Fruit fly (Drosophila melanogaster) whole organism, prepupa: ENCODE results near the gene CG10877.

Experiments
- Blimp-1 ChIP-seq: fragments of 200-800 bp; sonication (Bioruptor generic); optimal IDR thresholded peaks from 3 replicates; lab custom pipeline; 2017; ENCODE audit warnings: missing biosample characterization, missing genetic modification characterization, mild to moderate bottlenecking, moderate library complexity, missing genetic modification reagents
- CG10669 ChIP-seq: fragments of 200-800 bp; sonication (Bioruptor generic); optimal IDR thresholded peaks from 3 replicates; lab custom pipeline; 2018; ENCODE audit warnings: missing biosample characterization, mild to moderate bottlenecking, missing genetic modification characterization, moderate library complexity
- CG15336 ChIP-seq: fragments of 200-800 bp; sonication (Bioruptor generic); IDR thresholded peaks from 2 replicates; pipeline ENCODE4 v1.3.6; 2022; ENCODE audit warnings: missing biosample characterization, missing genetic modification characterization
- CG1621 ChIP-seq: fragments of 200-800 bp; sonication (Bioruptor generic); optimal IDR thresholded peaks from 3 replicates; lab custom pipeline; 2018; ENCODE audit warnings: missing biosample characterization, mild to moderate bottlenecking, missing genetic modification characterization
- CG16779 ChIP-seq: fragments of 200-800 bp; sonication (Bioruptor generic); optimal IDR thresholded peaks from 3 replicates; lab custom pipeline; 2017; ENCODE audit warnings: missing biosample characterization, mild to moderate bottlenecking, missing genetic modification characterization
- CG3032 ChIP-seq: fragments of 200-800 bp; optimal IDR thresholded peaks from 2 replicates; lab custom pipeline; 2019; ENCODE audit warnings: missing biosample characterization, mild to moderate bottlenecking, missing genetic modification characterization, moderate library complexity
- CG32006 ChIP-seq: fragments of 200-800 bp; sonication (Bioruptor generic); optimal IDR thresholded peaks from 3 replicates; lab custom pipeline; 2017; ENCODE audit warnings: missing biosample characterization, mild to moderate bottlenecking, missing genetic modification characterization
- CG3919 ChIP-seq: fragments of 200-800 bp; sonication (Bioruptor generic); optimal IDR thresholded peaks from 3 replicates; lab custom pipeline; 2016; ENCODE audit warnings: missing biosample characterization, missing genetic modification characterization
- CG4318 ChIP-seq: fragments of 200-800 bp; sonication (Bioruptor generic); optimal IDR thresholded peaks from 3 replicates; lab custom pipeline; 2017; ENCODE audit warnings: missing biosample characterization, mild to moderate bottlenecking, missing genetic modification characterization
- CG6163 ChIP-seq: fragments of 200-800 bp; sonication (Bioruptor generic); IDR thresholded peaks from 3 replicates; pipeline ENCODE4 v1.3.6; 2022; ENCODE audit warnings: missing biosample characterization, missing genetic modification characterization
- CG6792 ChIP-seq: fragments of 200-800 bp; sonication (Bioruptor generic); optimal IDR thresholded peaks from 3 replicates; lab custom pipeline; 2016; ENCODE audit warnings: missing biosample characterization, missing genetic modification characterization
- CG6808 ChIP-seq: fragments of 200-800 bp; sonication (Bioruptor generic); optimal IDR thresholded peaks from 3 replicates; lab custom pipeline; 2017; ENCODE audit warnings: missing biosample characterization, missing genetic modification characterization, mild to moderate bottlenecking, moderate library complexity, missing genetic modification reagents
- CG7368 ChIP-seq: fragments of 200-800 bp; sonication (Bioruptor generic); optimal IDR thresholded peaks from 3 replicates; lab custom pipeline; 2016; ENCODE audit warnings: missing biosample characterization, missing genetic modification characterization
- CG8119 ChIP-seq: fragments of 200-800 bp; sonication (Bioruptor generic); IDR thresholded peaks from 3 replicates; pipeline ENCODE4 v1.3.6; 2022; ENCODE audit warnings: missing biosample characterization, missing genetic modification characterization
- Eip75B ChIP-seq: fragments of 200-800 bp; sonication (Bioruptor generic); optimal IDR thresholded peaks from 3 replicates; lab custom pipeline; 2016; ENCODE audit warnings: missing biosample characterization, missing genetic modification characterization
- Eip78C ChIP-seq: fragments of 200-800 bp; sonication (Bioruptor generic); peaks from one replicate; lab custom pipeline; 2016; ENCODE audit warnings: missing biosample characterization, missing genetic modification characterization
- Ets21C ChIP-seq: fragments of 200-800 bp; sonication (Bioruptor generic); optimal IDR thresholded peaks from 3 replicates; lab custom pipeline; 2016; ENCODE audit warnings: missing biosample characterization, missing genetic modification characterization
- Ets96B ChIP-seq: fragments of 200-800 bp; optimal IDR thresholded peaks from 2 replicates; lab custom pipeline; 2019; ENCODE audit warnings: missing biosample characterization, mild to moderate bottlenecking, missing genetic modification characterization, moderate library complexity
- Gug ChIP-seq: fragments of 200-800 bp; sonication (Bioruptor generic); IDR thresholded peaks from 2 replicates; pipeline ENCODE4 v1.3.6; 2022; ENCODE audit warnings: missing biosample characterization, missing genetic modification characterization
- Hr38 ChIP-seq: sonication (Bioruptor generic); optimal IDR thresholded peaks from 2 replicates; lab custom pipeline; 2016; ENCODE audit warnings: missing biosample characterization, missing genetic modification characterization
- Hr39 ChIP-seq: fragments of 200-800 bp; sonication (Bioruptor generic); optimal IDR thresholded peaks from 2 replicates; lab custom pipeline; 2016; ENCODE audit warnings: missing biosample characterization, missing genetic modification characterization
- Hr4 ChIP-seq: fragments of 200-800 bp; sonication (Bioruptor generic); optimal IDR thresholded peaks from 3 replicates; lab custom pipeline; 2016; ENCODE audit warnings: missing biosample characterization, missing genetic modification characterization
- Met ChIP-seq: fragments of 200-800 bp; sonication (Bioruptor generic); optimal IDR thresholded peaks from 3 replicates; lab custom pipeline; 2016; ENCODE audit warnings: missing biosample characterization, missing genetic modification characterization
- OdsH ChIP-seq: fragments of 200-800 bp; sonication (Bioruptor generic); optimal IDR thresholded peaks from 3 replicates; lab custom pipeline; 2016; ENCODE audit warnings: missing biosample characterization, missing genetic modification characterization
- Sox14 ChIP-seq: fragments of 200-800 bp; sonication (Bioruptor generic); optimal IDR thresholded peaks from 3 replicates; lab custom pipeline; 2016; ENCODE audit warnings: missing biosample characterization, missing genetic modification characterization
- achi ChIP-seq: fragments of 200-800 bp; sonication (Bioruptor generic); optimal IDR thresholded peaks from 3 replicates; lab custom pipeline; 2016; ENCODE audit warnings: missing biosample characterization, missing genetic modification characterization
- dac ChIP-seq: fragments of 200-800 bp; sonication (Bioruptor generic); optimal IDR thresholded peaks from 2 replicates; lab custom pipeline; 2017; ENCODE audit warnings: missing biosample characterization, mild to moderate bottlenecking, missing genetic modification characterization
- dsx ChIP-seq: fragments of 200-800 bp; optimal IDR thresholded peaks from 3 replicates; lab custom pipeline; 2019; ENCODE audit warnings: missing biosample characterization, mild to moderate bottlenecking, missing genetic modification characterization, moderate library complexity; ENCODE audit not compliant: poor library complexity, severe bottlenecking
- eg ChIP-seq: fragments of 200-800 bp; sonication (Bioruptor generic); IDR thresholded peaks from 3 replicates; pipeline ENCODE4 v1.3.6; 2022; ENCODE audit warnings: missing biosample characterization, missing genetic modification characterization
- esn ChIP-seq: fragments of 200-800 bp; sonication (Bioruptor generic); optimal IDR thresholded peaks from 2 replicates; lab custom pipeline; 2016; ENCODE audit warnings: missing biosample characterization, mild to moderate bottlenecking, missing genetic modification characterization, moderate library complexity
- fkh ChIP-seq: fragments of 200-800 bp; sonication (Bioruptor generic); optimal IDR thresholded peaks from 3 replicates; lab custom pipeline; 2017; ENCODE audit warnings: missing biosample characterization, mild to moderate bottlenecking, missing genetic modification characterization, moderate library complexity
- net ChIP-seq: fragments of 200-800 bp; sonication (Bioruptor generic); optimal IDR thresholded peaks from 3 replicates; lab custom pipeline; 2016; ENCODE audit warnings: missing biosample characterization, missing genetic modification characterization
- spab ChIP-seq: fragments of 200-800 bp; sonication (Bioruptor generic); optimal IDR thresholded peaks from 2 replicates; lab custom pipeline; 2017; ENCODE audit warnings: missing biosample characterization, mild to moderate bottlenecking, missing genetic modification characterization, missing genetic modification reagents
- ss ChIP-seq, 2 experiments: fragments of 200-800 bp; sonication (Bioruptor generic); optimal IDR thresholded peaks; 2 replicates in 1 of 2; 3 replicates in 1 of 2; lab custom pipeline; 2017 to 2018; ENCODE audit warnings: mild to moderate bottlenecking in 2 of 2, missing biosample characterization in 2 of 2, missing genetic modification characterization in 2 of 2, moderate library complexity in 1 of 2
- svp ChIP-seq: fragments of 200-800 bp; sonication (Bioruptor generic); peaks from one replicate; lab custom pipeline; 2016; ENCODE audit warnings: missing biosample characterization, missing genetic modification characterization
- vri ChIP-seq: fragments of 200-800 bp; sonication (Bioruptor generic); optimal IDR thresholded peaks from 3 replicates; lab custom pipeline; 2016; ENCODE audit warnings: missing biosample characterization, mild to moderate bottlenecking, missing genetic modification characterization

CG10877 gene

DNA sequence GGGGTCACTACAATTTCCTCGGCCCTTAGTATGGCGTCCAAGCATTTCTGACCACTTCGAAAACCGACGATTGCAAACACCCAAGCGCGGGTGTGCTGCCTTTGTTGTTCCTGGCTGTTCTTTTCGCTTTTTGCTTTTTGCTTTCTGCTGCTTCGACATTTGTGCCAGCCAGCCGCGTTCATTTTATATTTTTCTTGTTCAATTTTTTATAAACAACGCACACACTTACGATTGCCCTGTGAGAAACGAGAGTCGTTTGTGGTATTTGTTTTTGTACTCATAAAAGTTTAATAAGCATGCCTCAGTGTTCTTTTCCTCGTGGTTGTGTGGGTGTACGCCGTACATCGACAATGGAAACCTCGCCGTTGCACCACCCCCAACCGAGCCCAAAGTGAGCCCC lies 16.1 kb downstream of the CG10877 start:
- no peak for TF ChIP-seq Hr4 (GFP tag; lab: Kevin White, UChicago)
- TF ChIP-seq net (GFP tag; lab: Kevin White, UChicago) = no peak
- peak; percentile 58; the same call in 2 of the 3 replicates for TF ChIP-seq CG6163 (GFP tag; lab: Robert Waterston, UW)
- TF ChIP-seq CG4318 (GFP tag; lab: Kevin White, UChicago) = no peak
- peak; percentile 5 for TF ChIP-seq dsx (GFP tag; lab: Kevin White, UChicago)
- peak; percentile 12 for TF ChIP-seq spab
- peak; percentile 20 for TF ChIP-seq Sox14
- TF ChIP-seq eg (GFP tag; lab: Robert Waterston, UW) = peak; percentile 49; the same call in 1 of the 3 replicates
- TF ChIP-seq Eip75B = no peak
- no peak for TF ChIP-seq Hr39 (GFP tag; lab: Kevin White, UChicago)
- TF ChIP-seq Blimp-1 = no peak
- TF ChIP-seq Eip78C (GFP tag; lab: Kevin White, UChicago) = no peak
- 0 out of 2 replicates have a peak, but pooled peaks have one; percentile 13 for TF ChIP-seq CG15336 (GFP tag; lab: Robert Waterston, UW)
- TF ChIP-seq CG7368 = no peak
- peak; percentile 46 to 70 for TF ChIP-seq ss (GFP tag; optimal IDR thresholded peaks at IDR 0.05; lab: Kevin White, UChicago)
- no peak for TF ChIP-seq CG3032 (tag; lab: Kevin White, UChicago)
- no peak for TF ChIP-seq Ets21C (GFP tag; lab: Kevin White, UChicago)
- 0 out of 3 replicates have a peak, but pooled peaks have one; percentile 23 for TF ChIP-seq CG8119 (GFP tag; lab: Robert Waterston, UW)
- TF ChIP-seq CG1621 = peak; percentile 11
- no peak for TF ChIP-seq CG3919 (GFP tag; lab: Kevin White, UChicago)
- no peak for TF ChIP-seq CG32006 (GFP tag; lab: Kevin White, UChicago)
- no peak for TF ChIP-seq dac
- TF ChIP-seq CG16779 (tag; lab: Kevin White, UChicago) = peak; percentile 17
- TF ChIP-seq esn (GFP tag; lab: Kevin White, UChicago) = no peak
- peak; percentile 37 for TF ChIP-seq CG6808 (GFP tag; lab: Kevin White, UChicago)
- TF ChIP-seq CG6792 = no peak
- TF ChIP-seq Ets96B (tag; lab: Kevin White, UChicago) = no peak

DNA sequence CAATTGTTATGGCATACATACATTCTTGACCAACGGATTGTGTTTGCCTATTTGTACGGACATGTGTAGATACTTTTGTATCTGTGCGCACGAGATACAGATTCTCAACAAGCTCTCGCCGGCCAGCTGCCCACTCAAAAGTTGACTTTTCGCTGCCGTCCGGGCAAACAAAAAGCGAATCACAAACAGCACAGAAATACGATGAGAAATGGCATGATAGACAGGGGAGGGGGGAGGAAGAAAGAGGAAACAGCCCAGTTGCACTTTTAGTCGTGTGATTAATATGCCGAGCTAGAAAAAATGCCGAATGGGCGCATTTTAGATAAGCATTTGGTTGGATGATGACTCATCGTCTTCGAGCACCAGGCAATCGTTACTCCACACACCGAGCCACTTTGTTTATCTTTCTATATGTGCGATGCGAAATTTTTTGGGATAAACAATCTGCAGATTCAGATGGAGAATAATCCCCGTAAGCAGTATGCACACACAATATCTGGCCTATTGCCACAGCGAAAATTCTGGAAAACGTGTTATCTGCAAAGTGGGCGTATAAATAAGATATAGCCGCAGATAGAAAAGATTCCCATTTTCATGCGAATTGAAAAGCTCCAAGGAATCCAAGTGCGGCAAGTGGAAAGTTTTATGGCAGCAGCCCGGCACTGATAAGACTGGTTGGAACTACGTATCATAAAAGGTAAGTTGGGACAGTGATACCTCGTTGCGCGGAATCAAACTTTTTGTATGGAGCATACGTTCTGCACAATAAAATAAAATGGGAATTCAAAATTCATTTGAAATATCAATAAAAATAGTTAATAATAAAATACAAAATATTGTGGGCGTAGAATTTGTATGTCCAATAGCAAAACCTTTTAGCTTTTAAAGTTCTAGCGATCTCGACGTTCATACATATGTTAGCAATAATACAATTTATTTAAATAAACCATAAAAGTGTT lies 16.9 kb downstream of the CG10877 start:
- TF ChIP-seq Hr38 (GFP tag; lab: Kevin White, UChicago) (no peak), CG15336 (GFP tag; lab: Robert Waterston, UW) (peak; percentile 49), Eip75B (no peak), CG6163 (GFP tag; lab: Robert Waterston, UW) (peak; percentile 19; the same call in 1 of the 3 replicates), vri (GFP tag; lab: Kevin White, UChicago) (peak; percentile 59), Hr4 (GFP tag; lab: Kevin White, UChicago) (peak; percentile 37), CG6808 (GFP tag; lab: Kevin White, UChicago) (no peak), CG32006 (GFP tag; lab: Kevin White, UChicago) (no peak), Gug (GFP tag; lab: Robert Waterston, UW) (no peak), fkh (GFP tag; lab: Kevin White, UChicago) (peak; percentile 18), svp (peak; percentile 31), Eip78C (GFP tag; lab: Kevin White, UChicago) (peak; percentile 70), achi (peak; percentile 18), OdsH (GFP tag; lab: Kevin White, UChicago) (peak; percentile 49), Hr39 (GFP tag; lab: Kevin White, UChicago) (peak; percentile 1), Met (GFP tag; lab: Kevin White, UChicago) (peak; percentile 30), CG10669 (GFP tag; lab: Kevin White, UChicago) (peak; percentile 26)
